Worm (Caenorhabditis elegans) whole organism, dauer: ENCODE results near the gene hsp-16.41.

Experiments used
- unc-62 ChIP-seq: sonication (generic microtip); optimal IDR thresholded peaks from 2 replicates; lab custom pipeline; 2017; ENCODE audit warnings: missing biosample characterization, missing genetic modification reagents, missing genetic modification characterization

Gene hsp-16.41

ce11 chrV:1804645-1805559, at the start of gene hsp-16.41, which contains the start of gene hsp-16.2:
hsp-16.41 (plus strand) TSS chrV:1805178.
hsp-16.2 (minus strand) TSS chrV:1804957.
- TF ChIP-seq unc-62 (GFP tag; lab: Kevin White, UChicago), result no peak

ce11 chrV:1755589-1755988, 49.4 kb upstream of the hsp-16.41 start, which contains the start of gene ZK697.14:
ZK697.14 (minus strand) TSS chrV:1755689.
- TF ChIP-seq unc-62 (GFP tag; lab: Kevin White, UChicago), result no peak

ce11 chrV:1756099-1756498, 48.9 kb upstream of the hsp-16.41 start:
- no peak for TF ChIP-seq unc-62 (GFP tag; lab: Kevin White, UChicago)

ce11 chrV:1756856-1757255, 48.1 kb upstream of the hsp-16.41 start, which contains the start of gene clec-204:
clec-204 (plus strand) TSS chrV:1757156.
- TF ChIP-seq unc-62 (GFP tag; lab: Kevin White, UChicago), result no peak

ce11 chrV:1760682-1761081, 44.3 kb upstream of the hsp-16.41 start, which contains the start of gene clec-205:
clec-205 (plus strand) TSS chrV:1760893.
- TF ChIP-seq unc-62 (GFP tag; lab: Kevin White, UChicago), result no peak

ce11 chrV:1767427-1767826, 37.6 kb upstream of the hsp-16.41 start:
- TF ChIP-seq unc-62 (GFP tag; lab: Kevin White, UChicago), result no peak

- TF ChIP-seq unc-62 (GFP tag; lab: Kevin White, UChicago), result no peak
Observed at ce11 chrV:1771727-1772126, 33.3 kb upstream of the hsp-16.41 start, which contains the start of gene dhs-13. dhs-13 (minus strand) TSS chrV:1771734.

ce11 chrV:1773120-1773519, 31.9 kb upstream of the hsp-16.41 start:
- TF ChIP-seq unc-62 (GFP tag; lab: Kevin White, UChicago), result no peak

ce11 chrV:1774874-1775589, 29.9 kb upstream of the hsp-16.41 start, which contains the start of gene F36H9.7:
F36H9.7 (minus strand) TSS chrV:1774924.
- TF ChIP-seq unc-62 (GFP tag; lab: Kevin White, UChicago), result no peak

- no peak for TF ChIP-seq unc-62 (GFP tag; lab: Kevin White, UChicago)
Observed at ce11 chrV:1779136-1779535, 25.8 kb upstream of the hsp-16.41 start, which contains the start of gene F36H9.4. F36H9.4 (minus strand) TSS chrV:1779236.

- no peak for TF ChIP-seq unc-62 (GFP tag; lab: Kevin White, UChicago)
Observed at ce11 chrV:1779994-1780393, 25.0 kb upstream of the hsp-16.41 start.

ce11 chrV:1781922-1782321, 23.1 kb upstream of the hsp-16.41 start, which contains the start of gene F36H9.5:
F36H9.5 (minus strand) TSS chrV:1782022.
- TF ChIP-seq unc-62 (GFP tag; lab: Kevin White, UChicago), result no peak

- no peak for TF ChIP-seq unc-62 (GFP tag; lab: Kevin White, UChicago)
Observed at ce11 chrV:1788157-1788556, 16.8 kb upstream of the hsp-16.41 start, which contains the start of gene F36H9.2. F36H9.2 (plus strand) TSS chrV:1788457.

- no peak for TF ChIP-seq unc-62 (GFP tag; lab: Kevin White, UChicago)
Observed at ce11 chrV:1789495-1789894, 15.5 kb upstream of the hsp-16.41 start.

ce11 chrV:1794218-1794617, 10.8 kb upstream of the hsp-16.41 start, which contains the start of gene F36H9.1:
F36H9.1 (plus strand) TSS chrV:1794518.
- no peak for TF ChIP-seq unc-62 (GFP tag; lab: Kevin White, UChicago)
